Worm (Caenorhabditis elegans) whole organism, young adult: Measurements from ENCODE around the gene ztf-9.

ENCODE experiments used
- B0261.1 ChIP-seq: sonication (generic microtip); optimal IDR thresholded peaks from 2 replicates; lab custom pipeline; 2016; ENCODE audit warnings: mild to moderate bottlenecking, missing genetic modification characterization, moderate library complexity, missing compliant biosample characterization
- C06A6.2 ChIP-seq: fragments of 200-800 bp; sonication (Bioruptor generic); conservative IDR thresholded peaks from 2 replicates; pipeline ENCODE4 v1.3.6; 2022; ENCODE audit warnings: missing genetic modification characterization, missing compliant biosample characterization
- F10E7.11 ChIP-seq: sonication (generic microtip); optimal IDR thresholded peaks from 2 replicates; lab custom pipeline; 2017; ENCODE audit warnings: mild to moderate bottlenecking, missing genetic modification characterization, moderate library complexity, missing compliant biosample characterization
- F22D6.2 ChIP-seq: sonication (generic microtip); optimal IDR thresholded peaks from 2 replicates; lab custom pipeline; 2016; ENCODE audit warnings: mild to moderate bottlenecking, missing genetic modification characterization, missing compliant biosample characterization
- F23B12.7 ChIP-seq: sonication (generic microtip); optimal IDR thresholded peaks from 2 replicates; lab custom pipeline; 2017; ENCODE audit warnings: missing genetic modification characterization, mild to moderate bottlenecking, missing compliant biosample characterization, antibody characterized with exemption, moderate library complexity; ENCODE audit not compliant: insufficient read depth
- F33H1.4 ChIP-seq: fragments of 200-800 bp; sonication (Bioruptor generic); IDR thresholded peaks from 2 replicates; pipeline ENCODE4 v1.3.6; 2022; ENCODE audit warnings: missing genetic modification reagents, missing genetic modification characterization, missing compliant biosample characterization
- F37B4.10 ChIP-seq: fragments of 200-800 bp; sonication (Bioruptor generic); IDR thresholded peaks from 2 replicates; pipeline ENCODE4 v1.3.6; 2022; ENCODE audit warnings: missing genetic modification characterization, missing compliant biosample characterization
- F55B11.4 ChIP-seq: sonication (generic microtip); optimal IDR thresholded peaks from 2 replicates; lab custom pipeline; 2016; ENCODE audit warnings: missing compliant biosample characterization, missing genetic modification characterization, borderline replicate concordance; ENCODE audit not compliant: insufficient read depth
- Y53F4B.3 ChIP-seq: fragments of 200-800 bp; sonication (Bioruptor generic); IDR thresholded peaks from 2 replicates; pipeline ENCODE4 v1.3.6; 2022; ENCODE audit warnings: missing genetic modification reagents, missing genetic modification characterization, missing compliant biosample characterization
- Y53G8AR.9 ChIP-seq: fragments of 200-800 bp; sonication (Bioruptor generic); conservative IDR thresholded peaks from 2 replicates; pipeline ENCODE4 v1.3.6; 2022; ENCODE audit warnings: missing genetic modification reagents, missing genetic modification characterization, missing compliant biosample characterization
- Y79H2A.3 ChIP-seq: fragments of 200-800 bp; sonication (Bioruptor generic); conservative IDR thresholded peaks from 2 replicates; pipeline ENCODE4 v1.3.6; 2022; ENCODE audit warnings: missing genetic modification reagents, missing genetic modification characterization, missing compliant biosample characterization
- akir-1 ChIP-seq: fragments of 200-800 bp; sonication (Bioruptor generic); optimal IDR thresholded peaks from 2 replicates; lab custom pipeline; 2018; ENCODE audit warnings: mild to moderate bottlenecking, missing genetic modification characterization, moderate library complexity, missing compliant biosample characterization
- aptf-2 ChIP-seq: fragments of 200-800 bp; sonication (Bioruptor generic); conservative IDR thresholded peaks from 2 replicates; pipeline ENCODE4 v1.3.6; 2022; ENCODE audit warnings: missing genetic modification reagents, missing genetic modification characterization, missing compliant biosample characterization
- aptf-3 ChIP-seq: fragments of 200-800 bp; sonication (Bioruptor generic); IDR thresholded peaks from 2 replicates; pipeline ENCODE4 v1.3.6; 2022; ENCODE audit warnings: missing genetic modification characterization, missing compliant biosample characterization
- athp-1 ChIP-seq: sonication (generic microtip); optimal IDR thresholded peaks from 2 replicates; lab custom pipeline; 2017; ENCODE audit warnings: mild to moderate bottlenecking, missing genetic modification characterization, missing compliant biosample characterization
- attf-5 ChIP-seq: fragments of 200-800 bp; sonication (Bioruptor generic); optimal IDR thresholded peaks from 2 replicates; lab custom pipeline; 2018; ENCODE audit warnings: mild to moderate bottlenecking, missing genetic modification characterization, missing compliant biosample characterization
- attf-6 ChIP-seq: fragments of 200-800 bp; sonication (Bioruptor generic); IDR thresholded peaks from 2 replicates; pipeline ENCODE4 v1.3.6; 2022; ENCODE audit warnings: missing genetic modification reagents, missing genetic modification characterization, missing compliant biosample characterization
- bed-1 ChIP-seq: fragments of 200-800 bp; sonication (Bioruptor generic); IDR thresholded peaks from 2 replicates; pipeline ENCODE4 v1.3.6; 2022; ENCODE audit warnings: missing genetic modification reagents, missing genetic modification characterization, missing compliant biosample characterization
- ccch-3 ChIP-seq: fragments of 200-800 bp; sonication (Bioruptor generic); optimal IDR thresholded peaks from 2 replicates; lab custom pipeline; 2018; ENCODE audit warnings: mild to moderate bottlenecking, missing genetic modification characterization, missing compliant biosample characterization
- ceh-40 ChIP-seq: fragments of 200-800 bp; sonication (Bioruptor generic); IDR thresholded peaks from 2 replicates; pipeline ENCODE4 v1.3.6; 2022; ENCODE audit warnings: missing genetic modification characterization, missing compliant biosample characterization
- ceh-91 ChIP-seq: fragments of 200-800 bp; sonication (Bioruptor generic); IDR thresholded peaks from 2 replicates; pipeline ENCODE4 v1.3.6; 2022; ENCODE audit warnings: missing genetic modification reagents, missing genetic modification characterization, missing compliant biosample characterization
- die-1 ChIP-seq: sonication (generic microtip); optimal IDR thresholded peaks from 2 replicates; lab custom pipeline; 2016; ENCODE audit warnings: missing genotype, mild to moderate bottlenecking, missing genetic modification characterization, missing compliant biosample characterization
- dox-1 ChIP-seq: fragments of 200-800 bp; sonication (Bioruptor generic); IDR thresholded peaks from 2 replicates; pipeline ENCODE4 v1.3.6; 2022; ENCODE audit warnings: missing genetic modification reagents, missing genetic modification characterization, missing compliant biosample characterization
- dpl-1 ChIP-seq: fragments of 150-350 bp; optimal IDR thresholded peaks from 2 replicates; lab custom pipeline; 2014; ENCODE audit warnings: missing biosample characterization, missing genetic modification reagents, missing genetic modification characterization
- efl-1 ChIP-seq: fragments of 150-350 bp; optimal IDR thresholded peaks from 2 replicates; lab custom pipeline; 2014; ENCODE audit warnings: missing biosample characterization, missing genetic modification reagents, missing genetic modification characterization
- egrh-3 ChIP-seq: fragments of 200-800 bp; sonication (Bioruptor generic); IDR thresholded peaks from 2 replicates; pipeline ENCODE4 v1.3.6; 2022; ENCODE audit warnings: missing genetic modification reagents, missing genetic modification characterization, missing compliant biosample characterization
- gei-17 ChIP-seq: fragments of 200-800 bp; sonication (Bioruptor generic); optimal IDR thresholded peaks from 2 replicates; lab custom pipeline; 2018; ENCODE audit warnings: mild to moderate bottlenecking, missing genetic modification characterization, missing compliant biosample characterization
- hrde-1 ChIP-seq: sonication (generic microtip); optimal IDR thresholded peaks from 2 replicates; lab custom pipeline; 2016; ENCODE audit warnings: missing genetic modification characterization, mild to moderate bottlenecking, missing compliant biosample characterization, moderate library complexity, missing genotype, missing genetic modification reagents, borderline replicate concordance
- hsf-1 ChIP-seq: fragments of 200-800 bp; sonication (Bioruptor generic); IDR thresholded peaks from 2 replicates; pipeline ENCODE4 v1.3.6; 2022; ENCODE audit warnings: missing genetic modification reagents, missing genetic modification characterization, missing compliant biosample characterization
- let-607 ChIP-seq, 2 experiments: fragments of 200-800 bp in 1 of 2; sonication (Bioruptor generic) in 1 of 2; sonication (generic microtip) in 1 of 2; optimal IDR thresholded peaks; 2 replicates each; lab custom pipeline; 2016 to 2018; ENCODE audit warnings: mild to moderate bottlenecking in 2 of 2, missing compliant biosample characterization in 2 of 2, missing genetic modification characterization in 2 of 2, moderate library complexity in 2 of 2, missing genotype in 1 of 2
- lir-1 ChIP-seq: fragments of 200-800 bp; sonication (Bioruptor generic); conservative IDR thresholded peaks from 2 replicates; pipeline ENCODE4 v1.3.6; 2022; ENCODE audit warnings: missing genetic modification reagents, missing genetic modification characterization, missing compliant biosample characterization
- lsl-1 ChIP-seq: fragments of 200-800 bp; sonication (Bioruptor generic); optimal IDR thresholded peaks from 2 replicates; lab custom pipeline; 2018; ENCODE audit warnings: mild to moderate bottlenecking, missing genetic modification characterization, moderate library complexity, missing compliant biosample characterization
- madf-6 ChIP-seq: fragments of 200-800 bp; sonication (Bioruptor generic); IDR thresholded peaks from 2 replicates; pipeline ENCODE4 v1.3.6; 2022; ENCODE audit warnings: missing genetic modification reagents, missing genetic modification characterization, missing compliant biosample characterization
- mes-4 ChIP-seq: sonication (generic microtip); optimal IDR thresholded peaks from 2 replicates; lab custom pipeline; 2016; ENCODE audit warnings: missing genotype, missing genetic modification characterization, missing compliant biosample characterization
- nfyb-1 ChIP-seq: fragments of 200-800 bp; sonication (Bioruptor generic); IDR thresholded peaks from 2 replicates; pipeline ENCODE4 v1.3.6; 2022; ENCODE audit warnings: missing genetic modification reagents, missing genetic modification characterization, missing compliant biosample characterization
- nhr-27 ChIP-seq: fragments of 200-800 bp; sonication (Bioruptor generic); optimal IDR thresholded peaks from 2 replicates; lab custom pipeline; 2018; ENCODE audit warnings: mild to moderate bottlenecking, missing genetic modification characterization, moderate library complexity, missing compliant biosample characterization
- nhr-80 ChIP-seq: sonication (generic microtip); optimal IDR thresholded peaks from 2 replicates; lab custom pipeline; 2016; ENCODE audit warnings: missing genetic modification characterization, missing compliant biosample characterization
- rpc-1 ChIP-seq, 2 experiments: fragments of 150-350 bp in 1 of 2; sonication (generic microtip) in 1 of 2; optimal IDR thresholded peaks; 2 replicates each; lab custom pipeline; 2014 to 2018; ENCODE audit warnings: missing biosample characterization in 1 of 2, missing genetic modification characterization in 1 of 2, missing genetic modification reagents in 1 of 2, missing genotype in 1 of 2
- tbx-9 ChIP-seq: sonication (generic microtip); optimal IDR thresholded peaks from 2 replicates; lab custom pipeline; 2016; ENCODE audit warnings: borderline replicate concordance, missing genetic modification characterization, inconsistent platforms, missing compliant biosample characterization
- xnd-1 ChIP-seq: sonication (generic microtip); optimal IDR thresholded peaks from 2 replicates; lab custom pipeline; 2016; ENCODE audit warnings: missing genotype, missing genetic modification reagents, missing genetic modification characterization, missing compliant biosample characterization

ztf-9 gene

ce11 chrV:9699216-9699615 is 7.3 kb upstream of the ztf-9 start:
- no peak for TF ChIP-seq F33H1.4 (GFP tag; lab: Robert Waterston, UW)
- no peak for TF ChIP-seq F10E7.11
- TF ChIP-seq hsf-1 (GFP tag; lab: Robert Waterston, UW), result no peak
- no peak for TF ChIP-seq Y79H2A.3 (GFP tag; lab: Robert Waterston, UW)
- TF ChIP-seq aptf-3 (GFP tag; lab: Robert Waterston, UW), result no peak
- no peak for TF ChIP-seq ceh-91 (GFP tag; lab: Robert Waterston, UW)
- TF ChIP-seq ceh-40 (GFP tag; lab: Robert Waterston, UW), result no peak
- no peak for TF ChIP-seq dox-1 (GFP tag; lab: Robert Waterston, UW)
- TF ChIP-seq bed-1 (GFP tag; lab: Robert Waterston, UW), result no peak
- TF ChIP-seq nhr-27 (tag; lab: Kevin White, UChicago), result no peak
- TF ChIP-seq xnd-1 (tag; lab: Kevin White, UChicago), result no peak
- no peak for TF ChIP-seq F22D6.2 (tag; lab: Kevin White, UChicago)
- TF ChIP-seq B0261.1 (tag; lab: Kevin White, UChicago), result no peak
- no peak for TF ChIP-seq let-607 (tag; optimal IDR thresholded peaks at IDR 0.05; lab: Kevin White, UChicago)
- no peak for TF ChIP-seq hrde-1 (tag; lab: Kevin White, UChicago)
- TF ChIP-seq F37B4.10, result no peak
- no peak for TF ChIP-seq nhr-80 (tag; lab: Kevin White, UChicago)
- no peak for TF ChIP-seq rpc-1 (optimal IDR thresholded peaks at IDR 0.05; lab: Kevin White, UChicago)
- no peak for TF ChIP-seq rpc-1 (tag; optimal IDR thresholded peaks at IDR 0.05; lab: Kevin White, UChicago)
- TF ChIP-seq tbx-9 (tag; lab: Kevin White, UChicago), result no peak

- no peak for TF ChIP-seq gei-17 (GFP tag; lab: Kevin White, UChicago)
- TF ChIP-seq lir-1, result no peak
- no peak for TF ChIP-seq akir-1 (GFP tag; lab: Kevin White, UChicago)
- TF ChIP-seq nhr-27 (tag; lab: Kevin White, UChicago), result no peak
- TF ChIP-seq let-607 (tag; optimal IDR thresholded peaks at IDR 0.05; lab: Kevin White, UChicago), result no peak
- no peak for TF ChIP-seq mes-4
- TF ChIP-seq efl-1, result no peak
- no peak for TF ChIP-seq F55B11.4 (tag; lab: Kevin White, UChicago)
- no peak for TF ChIP-seq egrh-3 (GFP tag; lab: Robert Waterston, UW)
- TF ChIP-seq attf-5 (GFP tag; lab: Kevin White, UChicago), result no peak
- TF ChIP-seq F23B12.7 (tag; lab: Kevin White, UChicago), result no peak
- TF ChIP-seq ccch-3 (GFP tag; lab: Kevin White, UChicago), result no peak
- no peak for TF ChIP-seq hrde-1 (tag; lab: Kevin White, UChicago)
- TF ChIP-seq Y53G8AR.9 (GFP tag; lab: Robert Waterston, UW), result no peak
- TF ChIP-seq nfyb-1 (GFP tag; lab: Robert Waterston, UW), result no peak
- TF ChIP-seq F22D6.2 (tag; lab: Kevin White, UChicago), result no peak
- no peak for TF ChIP-seq attf-6
- TF ChIP-seq aptf-2, result no peak
- TF ChIP-seq, all 124 proteins: peak for 0
Measured at ce11 chrV:9696715-9697114, 4.8 kb upstream of the ztf-9 start, which contains the start of gene her-1. Gene her-1, plus strand, starts transcription at chrV:9697015.

DNA sequence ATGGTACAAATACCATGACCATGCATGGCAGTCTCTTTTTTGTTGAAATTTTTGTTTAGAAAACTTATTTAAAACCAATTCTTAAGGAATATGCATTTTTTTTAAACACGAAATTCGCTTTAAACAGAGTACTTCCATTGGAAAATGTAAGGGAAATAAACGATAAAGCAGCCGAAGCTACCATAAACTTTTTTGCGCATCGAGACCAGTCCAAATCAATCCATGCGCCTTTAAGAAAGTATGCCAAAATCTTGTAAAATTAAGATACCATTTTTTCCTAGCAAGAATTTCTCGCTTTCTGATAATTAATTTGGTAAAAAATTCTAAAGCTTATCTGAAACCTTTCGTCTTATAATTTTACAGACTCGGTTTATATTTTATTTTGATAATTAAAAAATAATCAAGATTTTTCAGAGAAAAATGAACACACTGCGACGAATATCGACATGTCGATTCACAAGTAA is 722 bp upstream of the ztf-9 start, which contains the start of gene ZK287.7:
Gene ZK287.7, plus strand, starts transcription at position 414 of the 464 bp plus-strand sequence.
- TF ChIP-seq madf-6 (GFP tag; lab: Robert Waterston, UW), result 0 out of 2 replicates have a peak, but pooled peaks have one; percentile 37
- peak; percentile 13 for TF ChIP-seq xnd-1 (tag; lab: Kevin White, UChicago)
- no peak for TF ChIP-seq hrde-1 (tag; lab: Kevin White, UChicago)
- TF ChIP-seq Y79H2A.3 (GFP tag; lab: Robert Waterston, UW), result no peak
- TF ChIP-seq athp-1 (tag; lab: Kevin White, UChicago), result no peak
- no peak for TF ChIP-seq Y53F4B.3 (GFP tag; lab: Robert Waterston, UW)
- no peak for TF ChIP-seq die-1 (tag; lab: Kevin White, UChicago)
- peak; percentile 76 for TF ChIP-seq lsl-1 (GFP tag; lab: Kevin White, UChicago)
- TF ChIP-seq F33H1.4 (GFP tag; lab: Robert Waterston, UW), result peak; percentile 70
- TF ChIP-seq dpl-1, result no peak
- no peak for TF ChIP-seq C06A6.2
- TF ChIP-seq ceh-91 (GFP tag; lab: Robert Waterston, UW), result no peak
- TF ChIP-seq, all 124 proteins: peak for 4
